Worm (Caenorhabditis elegans): ENCODE data around the gene D2045.5.

Gene D2045.5

DNA sequence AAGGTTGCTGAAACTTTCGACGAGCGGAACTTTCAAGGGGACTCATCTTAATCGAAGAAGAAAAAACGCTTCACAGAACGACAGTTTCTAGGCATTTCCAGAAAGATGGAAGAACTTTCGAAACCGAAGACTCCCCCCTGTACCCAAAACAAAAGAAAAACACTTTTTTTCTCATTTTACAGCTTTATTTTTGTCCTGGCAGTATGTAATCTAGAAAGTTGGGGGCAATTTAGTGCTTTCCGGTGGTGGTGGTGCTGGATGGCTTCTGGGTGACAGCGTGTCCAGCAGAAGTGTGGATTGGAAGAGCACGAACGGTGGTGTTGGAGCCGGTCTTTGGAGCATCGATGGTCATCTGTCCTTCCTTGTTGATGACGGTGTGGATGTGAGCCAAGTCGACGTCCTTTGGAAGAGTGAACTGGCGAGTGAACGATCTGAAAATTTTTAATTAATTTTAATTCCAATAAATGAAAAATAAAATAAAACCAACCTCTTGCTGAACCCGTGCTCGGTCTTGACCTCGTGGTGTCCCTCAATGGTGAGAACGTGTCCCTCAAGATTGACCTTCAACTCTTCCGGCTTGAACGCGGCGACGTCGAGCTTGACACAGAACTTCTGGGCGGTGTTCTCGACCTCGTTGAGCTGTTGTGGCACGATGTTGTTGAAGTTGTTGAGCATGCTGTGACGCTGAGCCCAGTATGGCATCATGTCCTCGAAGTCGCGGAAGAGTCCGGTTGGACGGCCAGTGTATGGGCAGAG, 36.7 kb upstream of the D2045.5 start:
- no peak for TF ChIP-seq ahr-1 (tag; optimal IDR thresholded peaks at IDR 0.05)
- TF ChIP-seq dmd-4 (tag; optimal IDR thresholded peaks at IDR 0.05; ENCODE audit: borderline replicate concordance), result no peak
- no peak for TF ChIP-seq npax-4 (tag; optimal IDR thresholded peaks at IDR 0.05)
- TF ChIP-seq ceh-18 (tag; optimal IDR thresholded peaks at IDR 0.05), result no peak
- TF ChIP-seq ceh-31 (tag; optimal IDR thresholded peaks at IDR 0.05), result no peak
- TF ChIP-seq pax-1 (tag; optimal IDR thresholded peaks at IDR 0.05), result no peak
- no peak for TF ChIP-seq pat-9 (tag; optimal IDR thresholded peaks at IDR 0.05)
- no peak for TF ChIP-seq K02D7.2 (tag; optimal IDR thresholded peaks at IDR 0.05)
- TF ChIP-seq C08G9.2 (tag; optimal IDR thresholded peaks at IDR 0.05), result no peak
- TF ChIP-seq hlh-8 (tag; optimal IDR thresholded peaks at IDR 0.05), result no peak
- TF ChIP-seq ceh-2 (tag; optimal IDR thresholded peaks at IDR 0.05), result no peak
- TF ChIP-seq fkh-6 (tag; optimal IDR thresholded peaks at IDR 0.05), result no peak
- no peak for TF ChIP-seq nhr-11 (tag; optimal IDR thresholded peaks at IDR 0.05)
- no peak for TF ChIP-seq sox-2 (GFP tag; IDR thresholded peaks at IDR 0.05)
- no peak for TF ChIP-seq syd-9 (tag; optimal IDR thresholded peaks at IDR 0.05)
- TF ChIP-seq ets-4 (tag; optimal IDR thresholded peaks at IDR 0.05), result no peak
- TF ChIP-seq dve-1 (tag; optimal IDR thresholded peaks at IDR 0.05), result no peak
- TF ChIP-seq nhr-232 (tag; optimal IDR thresholded peaks at IDR 0.05), result no peak
- TF ChIP-seq ceh-45 (GFP tag; IDR thresholded peaks at IDR 0.05), result no peak

DNA sequence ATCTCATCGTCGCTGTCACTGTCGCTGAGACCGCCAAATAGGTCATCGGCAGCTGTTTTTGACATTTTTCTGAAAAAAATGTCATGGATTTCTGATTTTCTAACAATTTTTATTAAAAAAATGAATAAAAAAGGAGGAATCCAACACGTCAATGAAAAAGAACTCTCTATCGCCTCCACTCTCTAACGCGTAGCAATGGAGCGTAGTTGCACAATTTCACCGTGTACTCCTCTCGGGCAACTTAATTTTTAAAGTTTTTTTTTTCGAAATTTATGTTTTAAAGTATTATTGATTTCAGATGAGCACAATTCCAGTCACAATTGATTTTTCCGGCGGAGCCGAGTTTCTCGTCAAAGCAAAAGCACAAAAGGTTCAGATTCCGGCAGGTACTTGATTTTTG, 35.8 kb upstream of the D2045.5 start, which contains the start of the genes taf-11.3 and urm-1:
Gene taf-11.3, minus strand, starts transcription at position 69 of the 400 bp plus-strand sequence.
Gene urm-1, plus strand, starts transcription at position 299 of the 400 bp plus-strand sequence.
- TF ChIP-seq ceh-18 (tag; optimal IDR thresholded peaks at IDR 0.05) (no peak), unc-42 (tag; optimal IDR thresholded peaks at IDR 0.05) (peak; percentile 35), nhr-11 (tag; optimal IDR thresholded peaks at IDR 0.05) (no peak), ceh-2 (tag; optimal IDR thresholded peaks at IDR 0.05) (no peak), pha-4 (tag; optimal IDR thresholded peaks at IDR 0.05) (no peak), madf-2 (tag; optimal IDR thresholded peaks at IDR 0.05) (no peak), syd-9 (tag; optimal IDR thresholded peaks at IDR 0.05) (no peak), pqm-1 (tag; optimal IDR thresholded peaks at IDR 0.05) (no peak), Y22D7AL.16 (tag; optimal IDR thresholded peaks at IDR 0.05) (no peak), nfya-1 (tag; optimal IDR thresholded peaks at IDR 0.05) (peak; percentile 56), mec-3 (tag; optimal IDR thresholded peaks at IDR 0.05; ENCODE audit: borderline replicate concordance) (no peak), tbx-2 (tag; optimal IDR thresholded peaks at IDR 0.05) (no peak), pax-1 (tag; optimal IDR thresholded peaks at IDR 0.05) (peak; percentile 41), ceh-31 (tag; optimal IDR thresholded peaks at IDR 0.05) (peak; percentile 28)

ce11 chrIII:10503753-10504152, 34.3 kb upstream of the D2045.5 start, which contains the start of gene rab-33:
rab-33 (minus strand) TSS chrIII:10503853.
- no peak for TF ChIP-seq pha-2 (tag; optimal IDR thresholded peaks at IDR 0.05)
- no peak for TF ChIP-seq ahr-1 (tag; optimal IDR thresholded peaks at IDR 0.05)
- TF ChIP-seq fkh-6 (tag; optimal IDR thresholded peaks at IDR 0.05), result no peak
- TF ChIP-seq unc-42 (tag; optimal IDR thresholded peaks at IDR 0.05), result no peak
- no peak for TF ChIP-seq unc-55 (GFP tag; optimal IDR thresholded peaks at IDR 0.05)

- TF ChIP-seq ceh-45 (GFP tag; IDR thresholded peaks at IDR 0.05) (no peak), pax-1 (tag; optimal IDR thresholded peaks at IDR 0.05) (no peak), ceh-9 (tag; optimal IDR thresholded peaks at IDR 0.05) (no peak)
These were observed 18.6 kb upstream of the D2045.5 start, which contains the start of gene ptr-25 for ce11 chrIII:10488052-10488451. ptr-25 (plus strand) TSS chrIII:10488124.

ce11 chrIII:10486455-10486854, 17.0 kb upstream of the D2045.5 start:
- no peak for TF ChIP-seq mec-3 (tag; optimal IDR thresholded peaks at IDR 0.05; ENCODE audit: borderline replicate concordance)
- no peak for TF ChIP-seq ceh-14 (tag; optimal IDR thresholded peaks at IDR 0.05)
- TF ChIP-seq odd-2 (tag; optimal IDR thresholded peaks at IDR 0.05), result no peak
- TF ChIP-seq ceh-6 (GFP tag; optimal IDR thresholded peaks at IDR 0.05), result no peak
- TF ChIP-seq pros-1 (tag; optimal IDR thresholded peaks at IDR 0.05), result no peak
- no peak for TF ChIP-seq ceh-24 (tag; optimal IDR thresholded peaks at IDR 0.05)
- TF ChIP-seq lin-11 (tag; optimal IDR thresholded peaks at IDR 0.05), result no peak
- TF ChIP-seq nfya-1 (tag; optimal IDR thresholded peaks at IDR 0.05), result no peak
- TF ChIP-seq syd-9 (tag; optimal IDR thresholded peaks at IDR 0.05), result no peak
- TF ChIP-seq ama-1 (optimal IDR thresholded peaks at IDR 0.05), result no peak

Data from whole organism, late embryonic.